Fruit fly (Drosophila melanogaster) whole organism, prepupa: ENCODE data around the gene CG14915.

ENCODE experiments used
- Blimp-1 ChIP-seq: fragments of 200-800 bp; sonication (Bioruptor generic); optimal IDR thresholded peaks from 3 replicates; lab custom pipeline; 2017; ENCODE audit warnings: missing biosample characterization, missing genetic modification characterization, mild to moderate bottlenecking, moderate library complexity, missing genetic modification reagents
- CG10631 ChIP-seq: fragments of 200-800 bp; sonication (Bioruptor generic); optimal IDR thresholded peaks from 2 replicates; lab custom pipeline; 2016; ENCODE audit warnings: missing biosample characterization, missing genetic modification characterization
- CG10669 ChIP-seq: fragments of 200-800 bp; sonication (Bioruptor generic); optimal IDR thresholded peaks from 3 replicates; lab custom pipeline; 2018; ENCODE audit warnings: missing biosample characterization, mild to moderate bottlenecking, missing genetic modification characterization, moderate library complexity
- CG11294 ChIP-seq: fragments of 200-800 bp; sonication (Bioruptor generic); IDR thresholded peaks from 2 replicates; pipeline ENCODE4 v1.3.6; 2022; ENCODE audit warnings: missing biosample characterization, missing genetic modification characterization
- CG11902 ChIP-seq: fragments of 200-800 bp; sonication (Bioruptor generic); optimal IDR thresholded peaks from 3 replicates; lab custom pipeline; 2016; ENCODE audit warnings: missing biosample characterization, missing genetic modification characterization
- CG1621 ChIP-seq: fragments of 200-800 bp; sonication (Bioruptor generic); optimal IDR thresholded peaks from 3 replicates; lab custom pipeline; 2018; ENCODE audit warnings: missing biosample characterization, mild to moderate bottlenecking, missing genetic modification characterization
- CG16779 ChIP-seq: fragments of 200-800 bp; sonication (Bioruptor generic); optimal IDR thresholded peaks from 3 replicates; lab custom pipeline; 2017; ENCODE audit warnings: missing biosample characterization, mild to moderate bottlenecking, missing genetic modification characterization
- CG34406 ChIP-seq: fragments of 200-800 bp; sonication (Bioruptor generic); optimal IDR thresholded peaks from 3 replicates; lab custom pipeline; 2016; ENCODE audit warnings: missing biosample characterization, missing genetic modification characterization
- CG3919 ChIP-seq: fragments of 200-800 bp; sonication (Bioruptor generic); optimal IDR thresholded peaks from 3 replicates; lab custom pipeline; 2016; ENCODE audit warnings: missing biosample characterization, missing genetic modification characterization
- CG6808 ChIP-seq: fragments of 200-800 bp; sonication (Bioruptor generic); optimal IDR thresholded peaks from 3 replicates; lab custom pipeline; 2017; ENCODE audit warnings: missing biosample characterization, missing genetic modification characterization, mild to moderate bottlenecking, moderate library complexity, missing genetic modification reagents
- CG6854 ChIP-seq: fragments of 200-800 bp; sonication (Bioruptor generic); optimal IDR thresholded peaks from 2 replicates; lab custom pipeline; 2017; ENCODE audit warnings: missing biosample characterization, mild to moderate bottlenecking, missing genetic modification characterization
- CG7368 ChIP-seq: fragments of 200-800 bp; sonication (Bioruptor generic); optimal IDR thresholded peaks from 3 replicates; lab custom pipeline; 2016; ENCODE audit warnings: missing biosample characterization, missing genetic modification characterization
- CG8319 ChIP-seq: fragments of 200-800 bp; sonication (Bioruptor generic); optimal IDR thresholded peaks from 3 replicates; lab custom pipeline; 2016; ENCODE audit warnings: missing biosample characterization, missing genetic modification characterization
- CG8632 ChIP-seq: fragments of 200-800 bp; sonication (Bioruptor generic); optimal IDR thresholded peaks from 3 replicates; lab custom pipeline; 2016; ENCODE audit warnings: missing biosample characterization, missing genetic modification characterization
- CG9139 ChIP-seq: fragments of 200-800 bp; sonication (Bioruptor generic); optimal IDR thresholded peaks from 3 replicates; lab custom pipeline; 2017; ENCODE audit warnings: missing biosample characterization, mild to moderate bottlenecking, missing genetic modification characterization
- Eip75B ChIP-seq: fragments of 200-800 bp; sonication (Bioruptor generic); optimal IDR thresholded peaks from 3 replicates; lab custom pipeline; 2016; ENCODE audit warnings: missing biosample characterization, missing genetic modification characterization
- Eip78C ChIP-seq: fragments of 200-800 bp; sonication (Bioruptor generic); peaks from one replicate; lab custom pipeline; 2016; ENCODE audit warnings: missing biosample characterization, missing genetic modification characterization
- Eip93F ChIP-seq: fragments of 200-800 bp; sonication (Bioruptor generic); optimal IDR thresholded peaks from 2 replicates; lab custom pipeline; 2016; ENCODE audit warnings: missing biosample characterization, mild to moderate bottlenecking, missing genetic modification characterization
- Ets21C ChIP-seq: fragments of 200-800 bp; sonication (Bioruptor generic); optimal IDR thresholded peaks from 3 replicates; lab custom pipeline; 2016; ENCODE audit warnings: missing biosample characterization, missing genetic modification characterization
- Ets96B ChIP-seq: fragments of 200-800 bp; optimal IDR thresholded peaks from 2 replicates; lab custom pipeline; 2019; ENCODE audit warnings: missing biosample characterization, mild to moderate bottlenecking, missing genetic modification characterization, moderate library complexity
- Gug ChIP-seq: fragments of 200-800 bp; sonication (Bioruptor generic); IDR thresholded peaks from 2 replicates; pipeline ENCODE4 v1.3.6; 2022; ENCODE audit warnings: missing biosample characterization, missing genetic modification characterization
- Hr38 ChIP-seq: sonication (Bioruptor generic); optimal IDR thresholded peaks from 2 replicates; lab custom pipeline; 2016; ENCODE audit warnings: missing biosample characterization, missing genetic modification characterization
- Hr39 ChIP-seq: fragments of 200-800 bp; sonication (Bioruptor generic); optimal IDR thresholded peaks from 2 replicates; lab custom pipeline; 2016; ENCODE audit warnings: missing biosample characterization, missing genetic modification characterization
- Lpt ChIP-seq: fragments of 200-800 bp; sonication (Bioruptor generic); optimal IDR thresholded peaks from 3 replicates; lab custom pipeline; 2016; ENCODE audit warnings: missing biosample characterization, missing genetic modification characterization
- Met ChIP-seq: fragments of 200-800 bp; sonication (Bioruptor generic); optimal IDR thresholded peaks from 3 replicates; lab custom pipeline; 2016; ENCODE audit warnings: missing biosample characterization, missing genetic modification characterization
- OdsH ChIP-seq: fragments of 200-800 bp; sonication (Bioruptor generic); optimal IDR thresholded peaks from 3 replicates; lab custom pipeline; 2016; ENCODE audit warnings: missing biosample characterization, missing genetic modification characterization
- Sox102F ChIP-seq: fragments of 200-800 bp; sonication (Bioruptor generic); optimal IDR thresholded peaks from 2 replicates; lab custom pipeline; 2016; ENCODE audit warnings: missing biosample characterization, mild to moderate bottlenecking, missing genetic modification characterization
- Sox14 ChIP-seq: fragments of 200-800 bp; sonication (Bioruptor generic); optimal IDR thresholded peaks from 3 replicates; lab custom pipeline; 2016; ENCODE audit warnings: missing biosample characterization, missing genetic modification characterization
- Sox15 ChIP-seq: fragments of 200-800 bp; sonication (Bioruptor generic); optimal IDR thresholded peaks from 3 replicates; lab custom pipeline; 2016; ENCODE audit warnings: missing biosample characterization, missing genetic modification characterization
- achi ChIP-seq: fragments of 200-800 bp; sonication (Bioruptor generic); optimal IDR thresholded peaks from 3 replicates; lab custom pipeline; 2016; ENCODE audit warnings: missing biosample characterization, missing genetic modification characterization
- acj6 ChIP-seq: fragments of 200-800 bp; sonication (Bioruptor generic); optimal IDR thresholded peaks from 3 replicates; lab custom pipeline; 2016; ENCODE audit warnings: missing biosample characterization, missing genetic modification characterization
- cyc ChIP-seq: fragments of 200-800 bp; sonication (Bioruptor generic); optimal IDR thresholded peaks from 3 replicates; lab custom pipeline; 2016; ENCODE audit warnings: missing biosample characterization, missing genetic modification characterization
- dac ChIP-seq: fragments of 200-800 bp; sonication (Bioruptor generic); optimal IDR thresholded peaks from 2 replicates; lab custom pipeline; 2017; ENCODE audit warnings: missing biosample characterization, mild to moderate bottlenecking, missing genetic modification characterization
- eg ChIP-seq: fragments of 200-800 bp; sonication (Bioruptor generic); IDR thresholded peaks from 3 replicates; pipeline ENCODE4 v1.3.6; 2022; ENCODE audit warnings: missing biosample characterization, missing genetic modification characterization
- esn ChIP-seq: fragments of 200-800 bp; sonication (Bioruptor generic); optimal IDR thresholded peaks from 2 replicates; lab custom pipeline; 2016; ENCODE audit warnings: missing biosample characterization, mild to moderate bottlenecking, missing genetic modification characterization, moderate library complexity
- fd59A ChIP-seq: fragments of 200-800 bp; sonication (Bioruptor generic); optimal IDR thresholded peaks from 2 replicates; lab custom pipeline; 2017; ENCODE audit warnings: missing biosample characterization, mild to moderate bottlenecking, missing genetic modification characterization, missing genetic modification reagents
- fd85E ChIP-seq: fragments of 200-800 bp; sonication (Bioruptor generic); optimal IDR thresholded peaks from 3 replicates; lab custom pipeline; 2016; ENCODE audit warnings: missing biosample characterization, missing genetic modification characterization
- net ChIP-seq: fragments of 200-800 bp; sonication (Bioruptor generic); optimal IDR thresholded peaks from 3 replicates; lab custom pipeline; 2016; ENCODE audit warnings: missing biosample characterization, missing genetic modification characterization
- pdm3 ChIP-seq: fragments of 200-800 bp; sonication (Bioruptor generic); optimal IDR thresholded peaks from 3 replicates; lab custom pipeline; 2016; ENCODE audit warnings: missing biosample characterization, missing genetic modification characterization
- salr ChIP-seq, 2 experiments: fragments of 200-800 bp; sonication (Bioruptor generic); optimal IDR thresholded peaks; 3 replicates each; lab custom pipeline; 2016 to 2018; ENCODE audit warnings: missing biosample characterization in 2 of 2, missing genetic modification characterization in 2 of 2, mild to moderate bottlenecking in 1 of 2
- spab ChIP-seq: fragments of 200-800 bp; sonication (Bioruptor generic); optimal IDR thresholded peaks from 2 replicates; lab custom pipeline; 2017; ENCODE audit warnings: missing biosample characterization, mild to moderate bottlenecking, missing genetic modification characterization, missing genetic modification reagents
- ss ChIP-seq, 2 experiments: fragments of 200-800 bp; sonication (Bioruptor generic); optimal IDR thresholded peaks; 2 replicates in 1 of 2; 3 replicates in 1 of 2; lab custom pipeline; 2017 to 2018; ENCODE audit warnings: mild to moderate bottlenecking in 2 of 2, missing biosample characterization in 2 of 2, missing genetic modification characterization in 2 of 2, moderate library complexity in 1 of 2
- svp ChIP-seq: fragments of 200-800 bp; sonication (Bioruptor generic); peaks from one replicate; lab custom pipeline; 2016; ENCODE audit warnings: missing biosample characterization, missing genetic modification characterization
- topi ChIP-seq: fragments of 200-800 bp; sonication (Bioruptor generic); optimal IDR thresholded peaks from 3 replicates; lab custom pipeline; 2016; ENCODE audit warnings: missing biosample characterization, missing genetic modification characterization
- vri ChIP-seq: fragments of 200-800 bp; sonication (Bioruptor generic); optimal IDR thresholded peaks from 3 replicates; lab custom pipeline; 2016; ENCODE audit warnings: missing biosample characterization, mild to moderate bottlenecking, missing genetic modification characterization

Gene CG14915

dm6 chr2L:11068441-11068840 lies 2.4 kb upstream of the CG14915 start (continued):
- TF ChIP-seq CG1621 (tag; lab: Kevin White, UChicago) (no peak), Sox102F (GFP tag; lab: Kevin White, UChicago) (no peak), Eip78C (GFP tag; lab: Kevin White, UChicago) (peak; percentile 71), net (GFP tag; lab: Kevin White, UChicago) (no peak), fd85E (GFP tag; lab: Kevin White, UChicago) (no peak), cyc (GFP tag; lab: Kevin White, UChicago) (no peak), salr (GFP tag; optimal IDR thresholded peaks at IDR 0.05; lab: Kevin White, UChicago) (no peak), Met (no peak), CG9139 (GFP tag; lab: Kevin White, UChicago) (peak; percentile 14), svp (GFP tag; lab: Kevin White, UChicago) (peak; percentile 52), Blimp-1 (GFP tag; lab: Kevin White, UChicago) (no peak), topi (GFP tag; lab: Kevin White, UChicago) (no peak), esn (GFP tag; lab: Kevin White, UChicago) (no peak), CG11294 (GFP tag; lab: Robert Waterston, UW) (no peak), CG34406 (GFP tag; lab: Kevin White, UChicago) (no peak), Hr38 (GFP tag; lab: Kevin White, UChicago) (no peak), Sox14 (GFP tag; lab: Kevin White, UChicago) (no peak), CG7368 (no peak), OdsH (no peak), Ets21C (no peak), Sox15 (GFP tag; lab: Kevin White, UChicago) (no peak), CG3919 (no peak), Eip75B (GFP tag; lab: Kevin White, UChicago) (no peak), CG8319 (GFP tag; lab: Kevin White, UChicago) (no peak), Eip93F (no peak), CG10669 (GFP tag; lab: Kevin White, UChicago) (peak; percentile 26), CG8632 (no peak), CG6854 (no peak)

dm6 chr2L:11068907-11069306 lies 1.9 kb upstream of the CG14915 start:
- peak; percentile 3 for TF ChIP-seq svp (GFP tag; lab: Kevin White, UChicago)
- peak; percentile 38 for TF ChIP-seq CG1621 (tag; lab: Kevin White, UChicago)
- TF ChIP-seq fd59A (GFP tag; lab: Kevin White, UChicago) = no peak
- TF ChIP-seq cyc (GFP tag; lab: Kevin White, UChicago) = no peak

dm6 chr2L:11069475-11069874 lies 1.4 kb upstream of the CG14915 start:
- peak; percentile 60 to 64 for TF ChIP-seq ss (GFP tag; optimal IDR thresholded peaks at IDR 0.05; lab: Kevin White, UChicago)
- TF ChIP-seq svp (GFP tag; lab: Kevin White, UChicago) = peak; percentile 62
- peak; percentile 76 for TF ChIP-seq spab (GFP tag; lab: Kevin White, UChicago)
- peak; percentile 40 for TF ChIP-seq Met
- no peak for TF ChIP-seq eg (GFP tag; lab: Robert Waterston, UW)
- TF ChIP-seq CG16779 (tag; lab: Kevin White, UChicago) = peak; percentile 3
- no peak for TF ChIP-seq Sox15 (GFP tag; lab: Kevin White, UChicago)
- no peak for TF ChIP-seq Hr39 (GFP tag; lab: Kevin White, UChicago)
- TF ChIP-seq CG6854 = no peak
- peak; percentile 69 for TF ChIP-seq CG10631
- no peak for TF ChIP-seq CG11902 (GFP tag; lab: Kevin White, UChicago)
- TF ChIP-seq topi (GFP tag; lab: Kevin White, UChicago) = peak; percentile 37
- TF ChIP-seq CG34406 (GFP tag; lab: Kevin White, UChicago) = peak; percentile 12
- no peak for TF ChIP-seq cyc (GFP tag; lab: Kevin White, UChicago)
- peak; percentile 85 for TF ChIP-seq CG6808 (GFP tag; lab: Kevin White, UChicago)
- peak; percentile 77 for TF ChIP-seq Ets96B (tag; lab: Kevin White, UChicago)
- no peak for TF ChIP-seq CG9139 (GFP tag; lab: Kevin White, UChicago)
- no peak for TF ChIP-seq Eip93F
- TF ChIP-seq acj6 (GFP tag; lab: Kevin White, UChicago) = peak; percentile 64
- TF ChIP-seq Gug (GFP tag; lab: Robert Waterston, UW) = no peak
- peak; percentile 61 for TF ChIP-seq CG3919
- peak; percentile 51 for TF ChIP-seq pdm3
- no peak for TF ChIP-seq Ets21C
- no peak for TF ChIP-seq fd85E (GFP tag; lab: Kevin White, UChicago)
- no peak for TF ChIP-seq dac (GFP tag; lab: Kevin White, UChicago)
- peak; percentile 67 for TF ChIP-seq CG10669 (GFP tag; lab: Kevin White, UChicago)
- TF ChIP-seq achi (GFP tag; lab: Kevin White, UChicago) = peak; percentile 66
- no peak for TF ChIP-seq Hr38 (GFP tag; lab: Kevin White, UChicago)
- TF ChIP-seq salr (GFP tag; optimal IDR thresholded peaks at IDR 0.05; lab: Kevin White, UChicago) = peak; percentile 35 to 67
- peak; percentile 33 for TF ChIP-seq esn (GFP tag; lab: Kevin White, UChicago)
- TF ChIP-seq vri (GFP tag; lab: Kevin White, UChicago) = no peak
- TF ChIP-seq Eip78C (GFP tag; lab: Kevin White, UChicago) = peak; percentile 91
- TF ChIP-seq Lpt = peak; percentile 38
- 0 out of 2 replicates have a peak, but pooled peaks have one; percentile 31 for TF ChIP-seq CG11294 (GFP tag; lab: Robert Waterston, UW)
- TF ChIP-seq CG8632 = peak; percentile 8
